Worm (Caenorhabditis elegans) whole organism, midembryonic: ENCODE measurements around the gene srbc-12.

Experiments used
- T22C8.4 ChIP-seq: fragments of 200-800 bp; sonication (Bioruptor generic); IDR thresholded peaks from 2 replicates; pipeline ENCODE4 v1.3.6; 2022; ENCODE audit warnings: missing genetic modification characterization, missing compliant biosample characterization
- cog-1 ChIP-seq: sonication (generic microtip); optimal IDR thresholded peaks from 2 replicates; lab custom pipeline; 2016; ENCODE audit warnings: missing genetic modification characterization, missing compliant biosample characterization

DNA sequence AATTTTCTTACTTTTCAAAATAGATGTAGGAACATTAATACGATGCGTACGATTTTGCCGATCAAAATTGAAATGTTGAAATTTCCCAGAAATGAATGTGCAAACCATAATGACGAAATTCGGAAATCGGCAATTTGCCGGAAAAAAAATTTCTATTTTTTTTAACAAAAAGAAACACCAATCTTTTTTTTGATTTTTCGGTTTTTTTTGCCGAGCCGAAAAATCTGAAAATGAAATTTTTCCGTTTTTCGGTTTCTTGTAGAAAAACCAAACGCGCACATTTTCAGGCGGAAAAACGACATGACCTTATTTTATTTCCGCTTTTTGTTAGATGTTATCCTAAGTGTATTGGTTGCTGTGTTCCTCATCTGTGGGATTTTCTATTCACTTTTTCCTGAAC lies 2.1 kb upstream of the srbc-12 start, which contains the start of gene srbc-13:
- TF ChIP-seq T22C8.4 (GFP tag; lab: Robert Waterston, UW) (no peak), cog-1 (tag; lab: Kevin White, UChicago) (no peak)
